Worm (Caenorhabditis elegans): ENCODE data around the gene irld-59.
A peak's percentile ranks its signal among the peaks of the same experiment; 100 is the strongest.

The irld-59 gene

DNA sequence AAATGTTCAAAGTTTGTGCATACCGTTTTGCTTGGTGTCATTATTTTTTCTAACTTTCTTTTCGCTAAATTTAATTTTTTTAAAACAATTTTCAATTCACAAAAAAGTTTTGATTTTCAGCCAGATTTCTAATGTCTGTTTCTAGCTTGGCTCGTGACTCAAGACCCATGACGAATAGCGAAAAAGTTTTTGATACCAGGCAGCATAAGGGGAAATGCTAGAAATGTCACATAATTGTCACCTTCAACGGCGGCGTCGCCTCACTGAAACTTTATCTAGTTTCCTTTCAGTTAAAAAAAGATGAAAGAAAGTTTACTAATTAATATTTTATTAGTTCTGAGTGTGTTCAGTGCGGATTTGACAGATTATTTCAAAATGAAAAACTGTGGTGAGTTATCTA, at the start of gene irld-59:
Gene irld-59 (plus strand): TSS at position 301 of the 400 bp plus-strand sequence.
- TF ChIP-seq fos-1 (tag; optimal IDR thresholded peaks at IDR 0.05) (no peak), ZK546.5 (tag; optimal IDR thresholded peaks at IDR 0.05) (no peak), lin-11 (tag; optimal IDR thresholded peaks at IDR 0.05) (no peak), ztf-1 (GFP tag; conservative IDR thresholded peaks at IDR 0.05) (no peak), ceh-16 (tag; optimal IDR thresholded peaks at IDR 0.05) (no peak), unc-39 (tag; optimal IDR thresholded peaks at IDR 0.05) (no peak), blmp-1 (tag; optimal IDR thresholded peaks at IDR 0.05; ENCODE audit: insufficient read depth) (no peak), unc-55 (GFP tag; optimal IDR thresholded peaks at IDR 0.05) (no peak), ztf-4 (tag; optimal IDR thresholded peaks at IDR 0.05) (no peak), peb-1 (tag; optimal IDR thresholded peaks at IDR 0.05) (no peak), sma-9 (GFP tag; optimal IDR thresholded peaks at IDR 0.05) (no peak), sma-9 (tag; optimal IDR thresholded peaks at IDR 0.05) (no peak)

DNA sequence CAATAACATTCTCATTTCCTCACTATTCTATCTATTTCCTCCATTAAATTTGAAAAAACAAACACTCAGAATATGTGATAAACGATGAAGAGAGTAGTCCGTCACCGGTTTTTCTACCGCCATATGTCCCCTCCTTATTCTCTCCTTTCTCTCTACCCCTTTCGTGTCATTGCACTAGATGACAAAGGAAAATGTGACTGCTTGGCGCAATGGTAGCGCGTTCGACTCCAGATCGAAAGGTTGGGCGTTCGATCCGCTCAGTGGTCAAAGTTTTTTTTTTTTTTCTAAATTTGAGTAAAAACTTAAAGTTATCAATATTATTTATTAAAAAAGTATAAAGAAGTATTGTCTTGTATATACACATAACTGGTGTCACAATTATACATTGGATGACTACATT, 47.4 kb upstream of the irld-59 start:
- TF ChIP-seq lin-13 (GFP tag; optimal IDR thresholded peaks at IDR 0.05) (peak; percentile 6), sma-3 (GFP tag; optimal IDR thresholded peaks at IDR 0.05) (no peak), ztf-1 (GFP tag; conservative IDR thresholded peaks at IDR 0.05) (no peak), nhr-23 (tag; optimal IDR thresholded peaks at IDR 0.05) (no peak), F13H6.1 (tag; optimal IDR thresholded peaks at IDR 0.05) (peak; percentile 13), gmeb-1 (tag; optimal IDR thresholded peaks at IDR 0.05) (peak; percentile 3)

DNA sequence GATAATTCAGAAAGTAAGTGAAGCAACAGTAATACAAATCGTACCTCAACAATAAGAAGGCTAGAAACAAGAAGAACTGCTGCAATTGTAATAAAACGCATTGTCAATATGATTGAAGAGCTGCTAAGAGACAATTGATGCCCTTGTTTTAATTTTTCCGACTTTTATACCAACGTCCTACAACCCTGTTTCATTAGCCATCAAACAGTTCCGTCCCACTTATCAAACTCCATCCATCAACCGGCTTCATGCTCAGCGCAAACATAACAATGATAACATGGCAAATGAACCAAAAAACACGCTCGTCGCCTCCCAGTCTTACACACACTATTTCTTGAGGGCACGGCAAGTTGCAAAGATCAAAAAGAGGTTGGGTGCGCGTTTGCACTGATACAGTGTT, 45.7 kb upstream of the irld-59 start, which contains the start of gene pqn-90:
Gene pqn-90 (minus strand): TSS at position 101 of the 400 bp plus-strand sequence.
- TF ChIP-seq snpc-4 (tag; optimal IDR thresholded peaks at IDR 0.05) = no peak
- TF ChIP-seq sma-9 (GFP tag; optimal IDR thresholded peaks at IDR 0.05) = no peak
- no peak for TF ChIP-seq sma-9 (tag; optimal IDR thresholded peaks at IDR 0.05)
- TF ChIP-seq ZK546.5 (tag; optimal IDR thresholded peaks at IDR 0.05) = no peak
- no peak for TF ChIP-seq ama-1 (optimal IDR thresholded peaks at IDR 0.05)
- TF ChIP-seq blmp-1 (tag; optimal IDR thresholded peaks at IDR 0.05; ENCODE audit: insufficient read depth) = no peak
- no peak for TF ChIP-seq ztf-1 (GFP tag; conservative IDR thresholded peaks at IDR 0.05)
- TF ChIP-seq sma-3 (GFP tag; optimal IDR thresholded peaks at IDR 0.05) = no peak
- TF ChIP-seq ztf-4 (tag; optimal IDR thresholded peaks at IDR 0.05) = no peak
- no peak for TF ChIP-seq lin-13 (GFP tag; optimal IDR thresholded peaks at IDR 0.05)

DNA sequence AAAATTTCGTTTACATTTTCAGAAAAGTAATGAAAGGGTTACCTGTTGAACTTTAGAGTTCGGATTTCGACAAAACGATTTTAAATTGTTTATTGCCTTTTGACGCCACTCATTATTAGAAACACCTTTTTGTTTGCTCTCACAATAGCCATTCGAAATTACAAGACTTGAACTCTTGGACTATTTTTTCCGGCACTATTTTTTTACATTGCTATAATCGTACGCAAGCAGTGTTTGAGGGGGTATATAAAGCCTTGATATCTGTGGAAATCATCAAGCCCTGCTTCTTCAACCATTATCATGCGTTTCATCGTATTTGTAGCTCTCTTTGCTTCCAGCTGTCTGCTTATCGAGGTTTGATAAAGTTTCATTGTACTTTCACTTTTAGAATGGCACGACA, 45.3 kb upstream of the irld-59 start, which contains the start of gene pqn-91:
Gene pqn-91 (plus strand): TSS at position 301 of the 400 bp plus-strand sequence.
- TF ChIP-seq lin-11 (tag; optimal IDR thresholded peaks at IDR 0.05) = no peak
- no peak for TF ChIP-seq ceh-82 (tag; optimal IDR thresholded peaks at IDR 0.05)

DNA sequence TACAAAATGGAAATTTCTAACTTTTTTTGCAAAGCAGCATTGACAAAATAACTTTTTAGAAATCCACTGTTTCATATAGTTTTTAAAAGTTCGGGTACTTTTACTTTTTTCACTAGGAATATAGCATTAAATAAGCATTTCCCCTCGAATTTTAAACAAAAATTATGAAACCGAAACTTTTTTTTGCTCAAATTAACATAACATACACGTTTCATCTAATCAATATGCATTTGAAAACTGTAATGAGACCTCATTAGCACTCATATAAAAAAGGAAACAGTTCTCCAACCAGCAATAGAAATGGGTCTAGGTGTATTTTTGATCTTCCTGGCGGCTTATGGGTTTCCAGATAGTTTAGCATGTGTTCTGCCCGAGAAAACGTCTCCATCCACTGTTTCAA, 42.8 kb upstream of the irld-59 start, which contains the start of gene Y73F8A.10:
Gene Y73F8A.10 (plus strand): TSS at position 301 of the 400 bp plus-strand sequence.
- TF ChIP-seq egl-27 (tag; optimal IDR thresholded peaks at IDR 0.05) (no peak), ztf-4 (tag; optimal IDR thresholded peaks at IDR 0.05) (no peak), ztf-1 (GFP tag; conservative IDR thresholded peaks at IDR 0.05) (no peak), mbf-1 (tag; optimal IDR thresholded peaks at IDR 0.05) (no peak), lin-39 (tag; optimal IDR thresholded peaks at IDR 0.05) (no peak), nhr-77 (tag; optimal IDR thresholded peaks at IDR 0.05) (no peak), blmp-1 (tag; optimal IDR thresholded peaks at IDR 0.05; ENCODE audit: insufficient read depth) (no peak), nhr-6 (tag; optimal IDR thresholded peaks at IDR 0.05) (no peak), nhr-25 (tag; optimal IDR thresholded peaks at IDR 0.05) (no peak), lsy-2 (tag; optimal IDR thresholded peaks at IDR 0.05) (no peak), unc-62 (GFP tag; optimal IDR thresholded peaks at IDR 0.05) (no peak), peb-1 (tag; optimal IDR thresholded peaks at IDR 0.05) (no peak), unc-39 (tag; optimal IDR thresholded peaks at IDR 0.05) (no peak), F13H6.1 (tag; optimal IDR thresholded peaks at IDR 0.05) (no peak), nhr-129 (tag; optimal IDR thresholded peaks at IDR 0.05) (no peak)

DNA sequence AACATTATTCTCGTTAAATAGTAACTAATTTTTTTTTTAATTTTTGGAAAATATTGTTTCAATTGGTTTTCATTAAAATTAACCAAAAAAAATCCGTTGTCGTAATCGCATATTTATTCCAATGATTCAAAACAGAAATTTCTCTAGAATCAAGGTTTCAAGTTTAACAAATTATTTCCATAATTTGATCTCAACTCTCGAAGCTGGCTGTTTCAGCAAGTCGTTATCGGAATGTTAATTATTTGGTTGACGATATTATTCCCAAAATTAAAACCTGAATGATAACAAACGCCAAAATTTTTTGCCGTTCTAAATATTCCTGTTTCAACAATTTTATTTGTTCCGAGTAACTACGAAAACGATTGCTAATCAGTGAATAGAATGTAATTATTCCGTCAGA, 36.8 kb upstream of the irld-59 start:
- TF ChIP-seq lin-11 (tag; optimal IDR thresholded peaks at IDR 0.05) = no peak
- TF ChIP-seq R02D3.7 (tag; optimal IDR thresholded peaks at IDR 0.05) = no peak
- no peak for TF ChIP-seq lsy-2 (tag; optimal IDR thresholded peaks at IDR 0.05)
- no peak for TF ChIP-seq nhr-6 (tag; optimal IDR thresholded peaks at IDR 0.05)
- no peak for TF ChIP-seq zag-1 (tag; optimal IDR thresholded peaks at IDR 0.05)
- TF ChIP-seq mbf-1 (tag; optimal IDR thresholded peaks at IDR 0.05) = no peak
- TF ChIP-seq elt-3 (tag; optimal IDR thresholded peaks at IDR 0.05) = no peak
- TF ChIP-seq unc-62 (GFP tag; optimal IDR thresholded peaks at IDR 0.05) = no peak
- TF ChIP-seq ZK546.5 (tag; optimal IDR thresholded peaks at IDR 0.05) = no peak
- no peak for TF ChIP-seq elt-1 (tag; optimal IDR thresholded peaks at IDR 0.05)
- no peak for TF ChIP-seq lin-39 (tag; optimal IDR thresholded peaks at IDR 0.05)
- TF ChIP-seq blmp-1 (tag; optimal IDR thresholded peaks at IDR 0.05; ENCODE audit: insufficient read depth) = no peak
- TF ChIP-seq F13H6.1 (tag; optimal IDR thresholded peaks at IDR 0.05) = no peak
- TF ChIP-seq C34F6.9 (tag; optimal IDR thresholded peaks at IDR 0.05) = no peak
- no peak for TF ChIP-seq ama-1 (optimal IDR thresholded peaks at IDR 0.05)
